Fruit fly (Drosophila melanogaster): ENCODE data around the gene RhoL.

Gene RhoL

dm6 chr3R:9493627-9494626, 8.5 kb downstream of the RhoL start, which contains the start of gene CG16779 (continued):
- peak in 1 of 2 experiments; percentile 56 for TF ChIP-seq Eip74EF (GFP tag; optimal IDR thresholded peaks at IDR 0.05)
- TF ChIP-seq pzg (GFP tag; optimal IDR thresholded peaks at IDR 0.05): peak; percentile 64
- no peak for TF ChIP-seq CG11560 (tag; IDR thresholded peaks at IDR 0.05)
- no peak for TF ChIP-seq salm (tag; optimal IDR thresholded peaks at IDR 0.05)
- peak; percentile 35 for TF ChIP-seq lilli (GFP tag; optimal IDR thresholded peaks at IDR 0.05)
- peak; percentile 21 for TF ChIP-seq CG9437 (GFP tag; optimal IDR thresholded peaks at IDR 0.05)
- no peak for TF ChIP-seq Dfd (GFP tag; optimal IDR thresholded peaks at IDR 0.05)
- TF ChIP-seq yki (optimal IDR thresholded peaks at IDR 0.05): no peak
- TF ChIP-seq mirr (GFP tag; optimal IDR thresholded peaks at IDR 0.05): no peak
- no peak for TF ChIP-seq aop (GFP tag; IDR thresholded peaks at IDR 0.05)
- no peak for TF ChIP-seq CG8765 (GFP tag; IDR thresholded peaks at IDR 0.05)
- no peak for TF ChIP-seq Opbp (GFP tag; IDR thresholded peaks at IDR 0.05; ENCODE audit: partially characterized antibody)
- TF ChIP-seq Hmx (GFP tag; optimal IDR thresholded peaks at IDR 0.05): no peak
- TF ChIP-seq cwo (GFP tag; optimal IDR thresholded peaks at IDR 0.05): peak; percentile 100
- TF ChIP-seq CG4730 (GFP tag; IDR thresholded peaks at IDR 0.05): no peak
- peak; percentile 14 for TF ChIP-seq pros (GFP tag; optimal IDR thresholded peaks at IDR 0.05)
- no peak for TF ChIP-seq CG1647 (GFP tag; optimal IDR thresholded peaks at IDR 0.05)
- TF ChIP-seq CG2199 (GFP tag; IDR thresholded peaks at IDR 0.05): no peak
- no peak for TF ChIP-seq Taf1 (GFP tag; IDR thresholded peaks at IDR 0.05)
- TF ChIP-seq CG32772 (GFP tag; IDR thresholded peaks at IDR 0.05): no peak
- TF ChIP-seq CG15073 (GFP tag; optimal IDR thresholded peaks at IDR 0.05): no peak
- TF ChIP-seq zf30C (GFP tag; optimal IDR thresholded peaks at IDR 0.05): no peak
- no peak for TF ChIP-seq ab (GFP tag; optimal IDR thresholded peaks at IDR 0.05)
- no peak for TF ChIP-seq fd64A (GFP tag; optimal IDR thresholded peaks at IDR 0.05)
- TF ChIP-seq ERR (GFP tag; optimal IDR thresholded peaks at IDR 0.05): peak; percentile 27
- TF ChIP-seq CG9876 (GFP tag; optimal IDR thresholded peaks at IDR 0.05): no peak
- no peak for TF ChIP-seq dan (GFP tag; IDR thresholded peaks at IDR 0.05)
- TF ChIP-seq CG7271 (tag; optimal IDR thresholded peaks at IDR 0.05): no peak
- no peak for TF ChIP-seq org-1 (GFP tag; optimal IDR thresholded peaks at IDR 0.05)
- TF ChIP-seq CG12299 (tag; optimal IDR thresholded peaks at IDR 0.05): no peak
- TF ChIP-seq fd102C (GFP tag; optimal IDR thresholded peaks at IDR 0.05): no peak
- peak; percentile 30; the same call in 1 of the 3 replicates for TF ChIP-seq tgo (GFP tag; IDR thresholded peaks at IDR 0.05)
- TF ChIP-seq nmo (GFP tag; optimal IDR thresholded peaks at IDR 0.05): peak; percentile 62
- TF ChIP-seq trh (GFP tag; optimal IDR thresholded peaks at IDR 0.05): peak; percentile 14
- TF ChIP-seq CG12659 (GFP tag; optimal IDR thresholded peaks at IDR 0.05): peak; percentile 19
- no peak for TF ChIP-seq CG3163 (GFP tag; optimal IDR thresholded peaks at IDR 0.05)
- TF ChIP-seq HHEX (GFP tag; optimal IDR thresholded peaks at IDR 0.05): peak; percentile 16
- peak; percentile 67 for TF ChIP-seq CG7556 (GFP tag; optimal IDR thresholded peaks at IDR 0.05)
- no peak for TF ChIP-seq CG31224 (GFP tag; IDR thresholded peaks at IDR 0.05)
- TF ChIP-seq bcd (GFP tag; optimal IDR thresholded peaks at IDR 0.05): peak; percentile 47
- TF ChIP-seq CG11695 (GFP tag; IDR thresholded peaks at IDR 0.05): no peak
- TF ChIP-seq Nf-YA (GFP tag; IDR thresholded peaks at IDR 0.05): no peak
- no peak for TF ChIP-seq pfk (GFP tag; optimal IDR thresholded peaks at IDR 0.05)
- no peak for TF ChIP-seq Usf (GFP tag; optimal IDR thresholded peaks at IDR 0.05)
- no peak for TF ChIP-seq CG43689 (GFP tag; IDR thresholded peaks at IDR 0.05)
- TF ChIP-seq sr (GFP tag; IDR thresholded peaks at IDR 0.05): no peak
- TF ChIP-seq hth (optimal IDR thresholded peaks at IDR 0.05): no peak
- TF ChIP-seq BEAF-32 (GFP tag; optimal IDR thresholded peaks at IDR 0.05): no peak
- no peak for TF ChIP-seq Chrac-16 (GFP tag; optimal IDR thresholded peaks at IDR 0.05)
- TF ChIP-seq PHDP (tag; optimal IDR thresholded peaks at IDR 0.05): peak; percentile 45
